Fruit fly (Drosophila melanogaster) whole organism, embryonic: ENCODE measurements around the gene Cp36.

Experiments
- Adf1 ChIP-seq: fragments of 200-800 bp; sonication (Bioruptor generic); IDR thresholded peaks from 2 replicates; pipeline ENCODE4 v1.3.6; 2022; ENCODE audit warnings: missing biosample characterization, missing genetic modification characterization
- Asciz ChIP-seq: fragments of 200-800 bp; sonication (Bioruptor generic); optimal IDR thresholded peaks from 2 replicates; lab custom pipeline; 2017; ENCODE audit warnings: missing biosample characterization, mild to moderate bottlenecking, missing genetic modification characterization, missing genetic modification reagents
- BtbVII ChIP-seq: fragments of 200-800 bp; sonication (Bioruptor generic); optimal IDR thresholded peaks from 3 replicates; lab custom pipeline; 2017; ENCODE audit warnings: missing biosample characterization, mild to moderate bottlenecking, missing genetic modification characterization
- Bteb2 ChIP-seq: fragments of 200-800 bp; sonication (Bioruptor generic); optimal IDR thresholded peaks from 2 replicates; lab custom pipeline; 2016; ENCODE audit warnings: missing biosample characterization, missing genetic modification characterization
- CG15479 ChIP-seq: fragments of 200-800 bp; sonication (Bioruptor generic); optimal IDR thresholded peaks from 3 replicates; lab custom pipeline; 2019; ENCODE audit warnings: missing biosample characterization, mild to moderate bottlenecking, missing genetic modification characterization, moderate library complexity
- CG1647 ChIP-seq: fragments of 200-800 bp; sonication (Bioruptor generic); optimal IDR thresholded peaks from 3 replicates; lab custom pipeline; 2016; ENCODE audit warnings: missing biosample characterization, missing genetic modification characterization
- CG16863 ChIP-seq: fragments of 200-800 bp; sonication (Bioruptor generic); optimal IDR thresholded peaks from 3 replicates; lab custom pipeline; 2016; ENCODE audit warnings: missing biosample characterization, missing genetic modification characterization
- CG17385 ChIP-seq: fragments of 200-800 bp; sonication (Bioruptor generic); optimal IDR thresholded peaks from 3 replicates; lab custom pipeline; 2018; ENCODE audit warnings: missing biosample characterization, mild to moderate bottlenecking, missing genetic modification characterization
- CG3065 ChIP-seq: fragments of 200-800 bp; sonication (Bioruptor generic); optimal IDR thresholded peaks from 2 replicates; lab custom pipeline; 2016; ENCODE audit warnings: missing biosample characterization, missing genetic modification characterization
- CG31388 ChIP-seq: fragments of 200-800 bp; sonication (Bioruptor generic); optimal IDR thresholded peaks from 2 replicates; lab custom pipeline; 2016; ENCODE audit warnings: missing biosample characterization, missing genetic modification characterization
- CG3995 ChIP-seq: fragments of 200-800 bp; sonication (Bioruptor generic); optimal IDR thresholded peaks from 3 replicates; lab custom pipeline; 2016; ENCODE audit warnings: missing biosample characterization, missing genetic modification characterization
- CG42726 ChIP-seq: fragments of 200-800 bp; sonication (Bioruptor generic); IDR thresholded peaks from 2 replicates; pipeline ENCODE4 v1.3.6; 2022; ENCODE audit warnings: missing biosample characterization, missing genetic modification characterization; ENCODE audit not compliant: partially characterized antibody
- CG4424 ChIP-seq: fragments of 200-800 bp; sonication (Bioruptor generic); optimal IDR thresholded peaks from 3 replicates; lab custom pipeline; 2016; ENCODE audit warnings: missing biosample characterization, missing genetic modification characterization
- CG6689 ChIP-seq: fragments of 200-800 bp; sonication (Bioruptor generic); IDR thresholded peaks from 2 replicates; pipeline ENCODE4 v1.3.6; 2022; ENCODE audit warnings: missing biosample characterization, missing genetic modification characterization
- CG7372 ChIP-seq: fragments of 200-800 bp; sonication (Bioruptor generic); IDR thresholded peaks from 2 replicates; pipeline ENCODE4 v1.3.6; 2022; ENCODE audit warnings: missing biosample characterization, missing genetic modification characterization
- CG7928 ChIP-seq: fragments of 200-800 bp; sonication (Bioruptor generic); optimal IDR thresholded peaks from 2 replicates; lab custom pipeline; 2017; ENCODE audit warnings: missing biosample characterization, mild to moderate bottlenecking, missing genetic modification characterization
- CG8281 ChIP-seq: fragments of 200-800 bp; sonication (Bioruptor generic); optimal IDR thresholded peaks from 2 replicates; lab custom pipeline; 2018; ENCODE audit warnings: missing biosample characterization, mild to moderate bottlenecking, missing genetic modification characterization, moderate library complexity
- CG8359 ChIP-seq: fragments of 200-800 bp; sonication (Bioruptor generic); optimal IDR thresholded peaks from 2 replicates; lab custom pipeline; 2017; ENCODE audit warnings: missing biosample characterization, mild to moderate bottlenecking, missing genetic modification characterization, borderline replicate concordance
- CG9609 ChIP-seq: fragments of 200-800 bp; sonication (Bioruptor generic); optimal IDR thresholded peaks from 3 replicates; lab custom pipeline; 2016; ENCODE audit warnings: missing biosample characterization, missing genetic modification characterization
- Doc2 ChIP-seq: fragments of 200-800 bp; sonication (Bioruptor generic); IDR thresholded peaks from 2 replicates; pipeline ENCODE4 v1.3.6; 2022; ENCODE audit warnings: missing biosample characterization, missing genetic modification characterization
- E2f1 ChIP-seq: fragments of 200-800 bp; sonication (Bioruptor generic); IDR thresholded peaks from 2 replicates; pipeline ENCODE4 v1.3.6; 2022; ENCODE audit warnings: missing biosample characterization, missing genetic modification characterization
- Eip74EF ChIP-seq, 2 experiments: fragments of 200-800 bp in 1 of 2; fragments of >200 bp in 1 of 2; sonication (Bioruptor generic) in 1 of 2; optimal IDR thresholded peaks; 2 replicates each; lab custom pipeline; 2017 to 2019; ENCODE audit warnings: missing biosample characterization in 2 of 2, missing genetic modification characterization in 2 of 2, mild to moderate bottlenecking in 1 of 2, moderate library complexity in 1 of 2
- Fer2 ChIP-seq: fragments of 200-800 bp; sonication (Bioruptor generic); optimal IDR thresholded peaks from 2 replicates; lab custom pipeline; 2018; ENCODE audit warnings: missing biosample characterization, mild to moderate bottlenecking, missing genetic modification characterization, moderate library complexity
- Fer3 ChIP-seq: fragments of 200-800 bp; sonication (Bioruptor generic); optimal IDR thresholded peaks from 2 replicates; lab custom pipeline; 2018; ENCODE audit warnings: missing biosample characterization, mild to moderate bottlenecking, missing genetic modification characterization, moderate library complexity
- Mad ChIP-seq: fragments of 200-800 bp; sonication (Bioruptor generic); optimal IDR thresholded peaks from 2 replicates; lab custom pipeline; 2016; ENCODE audit warnings: missing biosample characterization, missing genetic modification characterization
- Mes4 ChIP-seq: fragments of 200-800 bp; sonication (Bioruptor generic); optimal IDR thresholded peaks from 2 replicates; lab custom pipeline; 2016; ENCODE audit warnings: missing biosample characterization, missing genetic modification characterization
- NK7.1 ChIP-seq: fragments of 200-800 bp; sonication (Bioruptor generic); optimal IDR thresholded peaks from 3 replicates; lab custom pipeline; 2016; ENCODE audit warnings: missing biosample characterization, missing genetic modification characterization
- Rfx ChIP-seq: fragments of 200-800 bp; sonication (Bioruptor generic); IDR thresholded peaks from 2 replicates; pipeline ENCODE4 v1.3.6; 2022; ENCODE audit warnings: missing biosample characterization, missing genetic modification characterization
- Sox100B ChIP-seq: fragments of 200-800 bp; sonication (Bioruptor generic); optimal IDR thresholded peaks from 3 replicates; lab custom pipeline; 2018; ENCODE audit warnings: missing biosample characterization, mild to moderate bottlenecking, missing genetic modification characterization
- Sry-β ChIP-seq: fragments of 200-800 bp; sonication (Bioruptor generic); optimal IDR thresholded peaks from 2 replicates; lab custom pipeline; 2018; ENCODE audit warnings: missing biosample characterization, mild to moderate bottlenecking, missing genetic modification characterization, moderate library complexity
- Ssrp ChIP-seq: fragments of 200-800 bp; sonication (Bioruptor generic); optimal IDR thresholded peaks from 2 replicates; lab custom pipeline; 2018; ENCODE audit warnings: missing biosample characterization, mild to moderate bottlenecking, missing genetic modification characterization, moderate library complexity
- Tbp ChIP-seq: fragments of >200 bp; optimal IDR thresholded peaks from 2 replicates; lab custom pipeline; 2018; ENCODE audit warnings: missing biosample characterization, missing genetic modification characterization
- aop ChIP-seq: fragments of 200-800 bp; sonication (Bioruptor generic); IDR thresholded peaks from 2 replicates; pipeline ENCODE4 v1.3.6; 2022; ENCODE audit warnings: missing biosample characterization, missing genetic modification characterization
- ap ChIP-seq: fragments of 200-800 bp; sonication (Bioruptor generic); IDR thresholded peaks from 2 replicates; pipeline ENCODE4 v1.3.6; 2022; ENCODE audit warnings: missing biosample characterization, missing genetic modification characterization
- caup ChIP-seq: fragments of 200-800 bp; sonication (Bioruptor generic); optimal IDR thresholded peaks from 3 replicates; lab custom pipeline; 2017; ENCODE audit warnings: missing biosample characterization, mild to moderate bottlenecking, missing genetic modification characterization, moderate library complexity; ENCODE audit not compliant: severe bottlenecking
- chn ChIP-seq: fragments of 200-800 bp; sonication (Bioruptor generic); optimal IDR thresholded peaks from 2 replicates; lab custom pipeline; 2016; ENCODE audit warnings: missing biosample characterization, missing genetic modification characterization
- dan ChIP-seq: fragments of 200-800 bp; sonication (Bioruptor generic); IDR thresholded peaks from 2 replicates; pipeline ENCODE4 v1.3.6; 2022; ENCODE audit warnings: missing biosample characterization, missing genetic modification characterization
- eyg ChIP-seq: fragments of 200-800 bp; sonication (Bioruptor generic); optimal IDR thresholded peaks from 3 replicates; lab custom pipeline; 2016; ENCODE audit warnings: missing biosample characterization, missing genetic modification characterization
- gce ChIP-seq: fragments of 200-800 bp; sonication (Bioruptor generic); IDR thresholded peaks from 3 replicates; pipeline ENCODE4 v1.3.6; 2022; ENCODE audit warnings: missing biosample characterization, missing genetic modification characterization
- lola ChIP-seq, 3 experiments: fragments of >200 bp in 2 of 3; fragments of 200-800 bp in 1 of 3; sonication (Bioruptor generic) in 1 of 3; optimal IDR thresholded peaks; 2 replicates each; lab custom pipeline; 2017 to 2019; ENCODE audit warnings: missing biosample characterization in 3 of 3, missing genetic modification characterization in 3 of 3, mild to moderate bottlenecking in 1 of 3, moderate library complexity in 1 of 3
- mam ChIP-seq: fragments of 200-800 bp; sonication (Bioruptor generic); optimal IDR thresholded peaks from 3 replicates; lab custom pipeline; 2016; ENCODE audit warnings: missing biosample characterization, missing genetic modification characterization
- nmo ChIP-seq: fragments of 200-800 bp; sonication (Bioruptor generic); optimal IDR thresholded peaks from 2 replicates; lab custom pipeline; 2018; ENCODE audit warnings: missing biosample characterization, mild to moderate bottlenecking, missing genetic modification characterization, moderate library complexity
- nom ChIP-seq: fragments of 200-800 bp; sonication (Bioruptor generic); optimal IDR thresholded peaks from 2 replicates; lab custom pipeline; 2017; ENCODE audit warnings: missing biosample characterization, missing genetic modification characterization, mild to moderate bottlenecking, moderate library complexity, missing genetic modification reagents
- odd ChIP-seq: fragments of 200-800 bp; sonication (Bioruptor generic); optimal IDR thresholded peaks from 2 replicates; lab custom pipeline; 2017; ENCODE audit warnings: missing biosample characterization, mild to moderate bottlenecking, missing genetic modification characterization
- onecut ChIP-seq: fragments of 200-800 bp; sonication (Bioruptor generic); IDR thresholded peaks from 2 replicates; pipeline ENCODE4 v1.3.6; 2022; ENCODE audit warnings: missing biosample characterization, missing genetic modification characterization
- sim ChIP-seq: fragments of 200-800 bp; sonication (Bioruptor generic); IDR thresholded peaks from 2 replicates; pipeline ENCODE4 v1.3.6; 2022; ENCODE audit warnings: missing biosample characterization, missing genetic modification characterization
- sisA ChIP-seq: fragments of 200-800 bp; sonication (Bioruptor generic); IDR thresholded peaks from 2 replicates; pipeline ENCODE4 v1.3.6; 2022; ENCODE audit warnings: missing biosample characterization, missing genetic modification characterization
- sna ChIP-seq: fragments of 200-800 bp; sonication (Bioruptor generic); IDR thresholded peaks from 2 replicates; pipeline ENCODE4 v1.3.6; 2022; ENCODE audit warnings: missing biosample characterization, missing genetic modification characterization; ENCODE audit not compliant: partially characterized antibody
- sob ChIP-seq: fragments of 200-800 bp; sonication (Bioruptor generic); IDR thresholded peaks from 2 replicates; pipeline ENCODE4 v1.3.6; 2022; ENCODE audit warnings: missing biosample characterization, missing genetic modification characterization
- stwl ChIP-seq: fragments of 200-800 bp; sonication (Bioruptor generic); optimal IDR thresholded peaks from 3 replicates; lab custom pipeline; 2018; ENCODE audit warnings: missing biosample characterization, mild to moderate bottlenecking, missing genetic modification characterization, moderate library complexity
- ttk ChIP-seq: fragments of 200-800 bp; sonication (Bioruptor generic); IDR thresholded peaks from 2 replicates; pipeline ENCODE4 v2.1.2; 2022; ENCODE audit warnings: missing biosample characterization, missing genetic modification characterization

Cp36 gene

DNA sequence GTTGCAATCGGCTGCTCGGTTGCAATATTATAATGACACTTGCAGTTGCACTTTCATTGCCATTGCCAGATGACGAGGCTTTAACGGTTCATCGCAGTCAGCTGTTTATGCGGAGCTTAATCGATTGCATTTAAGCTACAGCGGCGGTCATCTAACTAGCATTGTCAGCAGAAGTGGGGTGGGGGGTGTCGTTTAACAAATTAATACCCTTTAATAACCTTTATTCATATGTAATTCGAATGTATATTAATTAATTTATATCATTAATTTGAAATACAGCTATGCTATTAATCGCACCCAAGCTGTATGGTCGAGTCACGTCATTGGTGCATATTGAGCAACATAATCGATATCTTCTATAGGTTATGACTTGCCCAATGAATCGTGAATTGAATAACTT is 13.7 kb downstream of the Cp36 start (continued):
- TF ChIP-seq CG3065 (GFP tag; lab: Kevin White, UChicago) (no peak), Fer3 (peak; percentile 70), BtbVII (GFP tag; lab: Kevin White, UChicago) (peak; percentile 62), CG3995 (GFP tag; lab: Kevin White, UChicago) (no peak), eyg (GFP tag; lab: Kevin White, UChicago) (no peak), onecut (GFP tag; lab: Robert Waterston, UW) (peak; percentile 87), CG8359 (GFP tag; lab: Kevin White, UChicago) (peak; percentile 59), aop (GFP tag; lab: Robert Waterston, UW) (peak; percentile 54; the same call in 1 of the 2 replicates), NK7.1 (GFP tag; lab: Kevin White, UChicago) (no peak), Doc2 (GFP tag; lab: Robert Waterston, UW) (0 out of 2 replicates have a peak, but pooled peaks have one; percentile 22), lola (GFP tag; optimal IDR thresholded peaks at IDR 0.05; lab: Kevin White, UChicago) (peak in 1 of 3 experiments; percentile 42), ttk (peak; percentile 90), nmo (peak; percentile 78), nom (GFP tag; lab: Kevin White, UChicago) (peak; percentile 37), CG16863 (GFP tag; lab: Kevin White, UChicago) (peak; percentile 11), sisA (GFP tag; lab: Robert Waterston, UW) (peak; percentile 91), Rfx (GFP tag; lab: Robert Waterston, UW) (peak; percentile 65), Mad (GFP tag; lab: Kevin White, UChicago) (no peak), chn (GFP tag; lab: Kevin White, UChicago) (peak; percentile 0), CG6689 (peak; percentile 89), Bteb2 (GFP tag; lab: Kevin White, UChicago) (no peak), Tbp (no peak), Mes4 (GFP tag; lab: Kevin White, UChicago) (peak; percentile 30), mam (GFP tag; lab: Kevin White, UChicago) (peak; percentile 25), CG17385 (GFP tag; lab: Kevin White, UChicago) (peak; percentile 80), Adf1 (GFP tag; lab: Robert Waterston, UW) (no peak), Sry-β (GFP tag; lab: Kevin White, UChicago) (no peak), CG9609 (GFP tag; lab: Kevin White, UChicago) (no peak), sna (GFP tag; lab: Robert Waterston, UW) (no peak), gce (GFP tag; lab: Robert Waterston, UW) (peak; percentile 79; the same call in 1 of the 3 replicates), sob (GFP tag; lab: Robert Waterston, UW) (peak; percentile 80), dan (GFP tag; lab: Robert Waterston, UW) (no peak), CG1647 (peak; percentile 48), CG8281 (tag; lab: Kevin White, UChicago) (peak; percentile 56), Asciz (GFP tag; lab: Kevin White, UChicago) (peak; percentile 75), Sox100B (GFP tag; lab: Kevin White, UChicago) (peak; percentile 80), stwl (no peak), ap (GFP tag; lab: Robert Waterston, UW) (peak; percentile 88), CG15479 (GFP tag; lab: Kevin White, UChicago) (no peak), Ssrp (tag; lab: Kevin White, UChicago) (peak; percentile 78), CG7928 (no peak), sim (GFP tag; lab: Robert Waterston, UW) (peak; percentile 78), odd (GFP tag; lab: Kevin White, UChicago) (peak; percentile 62), CG7372 (GFP tag; lab: Robert Waterston, UW) (peak; percentile 62; the same call in 1 of the 2 replicates), caup (GFP tag; lab: Kevin White, UChicago) (peak; percentile 66), E2f1 (GFP tag; lab: Robert Waterston, UW) (peak; percentile 70), CG31388 (GFP tag; lab: Kevin White, UChicago) (peak; percentile 5), Fer2 (tag; lab: Kevin White, UChicago) (peak; percentile 35), Eip74EF (GFP tag; optimal IDR thresholded peaks at IDR 0.05; lab: Kevin White, UChicago) (peak in 1 of 2 experiments; percentile 65), CG4424 (GFP tag; lab: Kevin White, UChicago) (peak; percentile 77), CG42726 (GFP tag; lab: Robert Waterston, UW) (no peak)
